Fruit fly (Drosophila melanogaster) whole organism, embryonic: ENCODE data around the gene mRpS23.

ENCODE experiments used
- Bdp1 ChIP-seq: fragments of 200-800 bp; sonication (Bioruptor generic); optimal IDR thresholded peaks from 3 replicates; lab custom pipeline; 2016; ENCODE audit warnings: missing biosample characterization, missing genetic modification characterization
- CG10274 ChIP-seq: fragments of 200-800 bp; sonication (Bioruptor generic); optimal IDR thresholded peaks from 3 replicates; lab custom pipeline; 2017; ENCODE audit warnings: missing biosample characterization, mild to moderate bottlenecking, missing genetic modification characterization
- CG10321 ChIP-seq: fragments of 200-800 bp; sonication (Bioruptor generic); IDR thresholded peaks from 2 replicates; pipeline ENCODE4 v1.3.6; 2022; ENCODE audit warnings: missing biosample characterization, missing genetic modification characterization
- CG11093 ChIP-seq: fragments of 200-800 bp; sonication (Bioruptor generic); IDR thresholded peaks from 3 replicates; pipeline ENCODE4 v1.3.6; 2022; ENCODE audit warnings: missing biosample characterization, missing genetic modification characterization
- CG12071 ChIP-seq: fragments of 200-800 bp; sonication (Bioruptor generic); optimal IDR thresholded peaks from 3 replicates; lab custom pipeline; 2018; ENCODE audit warnings: missing biosample characterization, mild to moderate bottlenecking, missing genetic modification characterization
- CG1233 ChIP-seq: fragments of 200-800 bp; sonication (Bioruptor generic); optimal IDR thresholded peaks from 4 replicates; lab custom pipeline; 2018; ENCODE audit warnings: missing biosample characterization, mild to moderate bottlenecking, missing genetic modification characterization
- CG13287 ChIP-seq: fragments of 200-800 bp; sonication (Bioruptor generic); IDR thresholded peaks from 2 replicates; pipeline ENCODE4 v1.3.6; 2022; ENCODE audit warnings: missing biosample characterization, missing genetic modification characterization; ENCODE audit not compliant: partially characterized antibody
- CG14860 ChIP-seq: fragments of 200-800 bp; sonication (Bioruptor generic); IDR thresholded peaks from 3 replicates; pipeline ENCODE4 v1.3.6; 2022; ENCODE audit warnings: missing biosample characterization, missing genetic modification characterization; ENCODE audit not compliant: partially characterized antibody
- CG16779 ChIP-seq: fragments of 200-800 bp; sonication (Bioruptor generic); IDR thresholded peaks from 2 replicates; pipeline ENCODE4 v1.3.6; 2022; ENCODE audit warnings: missing biosample characterization, missing genetic modification characterization
- CG16863 ChIP-seq: fragments of 200-800 bp; sonication (Bioruptor generic); optimal IDR thresholded peaks from 3 replicates; lab custom pipeline; 2016; ENCODE audit warnings: missing biosample characterization, missing genetic modification characterization
- CG1792 ChIP-seq: fragments of 200-800 bp; sonication (Bioruptor generic); optimal IDR thresholded peaks from 2 replicates; lab custom pipeline; 2016; ENCODE audit warnings: missing biosample characterization, missing genetic modification characterization
- CG18764 ChIP-seq: fragments of 200-800 bp; sonication (Bioruptor generic); optimal IDR thresholded peaks from 3 replicates; lab custom pipeline; 2016; ENCODE audit warnings: missing biosample characterization, missing genetic modification characterization
- CG2120 ChIP-seq: fragments of 200-800 bp; sonication (Bioruptor generic); optimal IDR thresholded peaks from 3 replicates; lab custom pipeline; 2016; ENCODE audit warnings: missing biosample characterization, missing genetic modification characterization
- CG2678 ChIP-seq: fragments of 200-800 bp; sonication (Bioruptor generic); optimal IDR thresholded peaks from 3 replicates; lab custom pipeline; 2019; ENCODE audit warnings: missing biosample characterization, mild to moderate bottlenecking, missing genetic modification characterization, moderate library complexity
- CG34224 ChIP-seq: fragments of 200-800 bp; sonication (Bioruptor generic); IDR thresholded peaks from 3 replicates; pipeline ENCODE4 v1.3.6; 2022; ENCODE audit warnings: missing biosample characterization, missing genetic modification characterization; ENCODE audit not compliant: partially characterized antibody
- CG3726 ChIP-seq: fragments of 200-800 bp; sonication (Bioruptor generic); IDR thresholded peaks from 3 replicates; pipeline ENCODE4, ENCODE4 v1.3.6; 2022; ENCODE audit warnings: missing biosample characterization, missing genetic modification characterization
- CG4282 ChIP-seq: fragments of 200-800 bp; sonication (Bioruptor generic); optimal IDR thresholded peaks from 2 replicates; lab custom pipeline; 2016; ENCODE audit warnings: missing biosample characterization, missing genetic modification characterization
- CG5180 ChIP-seq: fragments of 200-800 bp; sonication (Bioruptor generic); optimal IDR thresholded peaks from 3 replicates; lab custom pipeline; 2017; ENCODE audit warnings: missing biosample characterization, missing genetic modification characterization, mild to moderate bottlenecking, moderate library complexity, missing genetic modification reagents
- CG7963 ChIP-seq: fragments of 200-800 bp; sonication (Bioruptor generic); IDR thresholded peaks from 3 replicates; pipeline ENCODE4 v1.3.6; 2022; ENCODE audit warnings: missing biosample characterization, missing genetic modification characterization; ENCODE audit not compliant: partially characterized antibody
- CrebB ChIP-seq: fragments of 200-800 bp; sonication (Bioruptor generic); optimal IDR thresholded peaks from 3 replicates; lab custom pipeline; 2018; ENCODE audit warnings: missing biosample characterization, mild to moderate bottlenecking, missing genetic modification characterization
- Elba2 ChIP-seq: fragments of 200-800 bp; sonication (Bioruptor generic); optimal IDR thresholded peaks from 3 replicates; lab custom pipeline; 2016; ENCODE audit warnings: missing biosample characterization, missing genetic modification characterization
- Lhr ChIP-seq: fragments of 200-800 bp; sonication (Bioruptor generic); optimal IDR thresholded peaks from 3 replicates; lab custom pipeline; 2017; ENCODE audit warnings: mild to moderate bottlenecking, missing biosample characterization, missing genetic modification reagents, missing genetic modification characterization
- MBD-R2 ChIP-seq: fragments of 200-800 bp; sonication (Bioruptor generic); IDR thresholded peaks from 2 replicates; pipeline ENCODE4 v1.3.6; 2022; ENCODE audit warnings: missing biosample characterization, missing genetic modification characterization
- MESR4 ChIP-seq: fragments of 200-800 bp; sonication (Bioruptor generic); optimal IDR thresholded peaks from 2 replicates; lab custom pipeline; 2018; ENCODE audit warnings: missing biosample characterization, mild to moderate bottlenecking, missing genetic modification characterization, moderate library complexity
- Nf-YB ChIP-seq: fragments of 200-800 bp; sonication (Bioruptor generic); optimal IDR thresholded peaks from 3 replicates; lab custom pipeline; 2019; ENCODE audit warnings: missing biosample characterization, mild to moderate bottlenecking, missing genetic modification characterization, moderate library complexity
- Rfx ChIP-seq: fragments of 200-800 bp; sonication (Bioruptor generic); IDR thresholded peaks from 2 replicates; pipeline ENCODE4 v1.3.6; 2022; ENCODE audit warnings: missing biosample characterization, missing genetic modification characterization
- Sry-δ ChIP-seq: fragments of 200-800 bp; sonication (Bioruptor generic); optimal IDR thresholded peaks from 2 replicates; lab custom pipeline; 2016; ENCODE audit warnings: missing biosample characterization, missing genetic modification characterization
- Tbp ChIP-seq: fragments of >200 bp; optimal IDR thresholded peaks from 2 replicates; lab custom pipeline; 2018; ENCODE audit warnings: missing biosample characterization, missing genetic modification characterization
- ab ChIP-seq: fragments of 200-800 bp; sonication (Bioruptor generic); optimal IDR thresholded peaks from 2 replicates; lab custom pipeline; 2016; ENCODE audit warnings: missing biosample characterization, missing genetic modification characterization
- bcd ChIP-seq: fragments of 200-800 bp; sonication (Bioruptor generic); optimal IDR thresholded peaks from 2 replicates; lab custom pipeline; 2017; ENCODE audit warnings: missing biosample characterization, mild to moderate bottlenecking, missing genetic modification characterization
- crol ChIP-seq: fragments of 200-800 bp; sonication (Bioruptor generic); IDR thresholded peaks from 2 replicates; pipeline ENCODE4 v1.3.6; 2022; ENCODE audit warnings: missing biosample characterization, missing genetic modification characterization
- crp ChIP-seq, 2 experiments: fragments of 200-800 bp; sonication (Bioruptor generic); optimal IDR thresholded peaks; 2 replicates in 1 of 2; 3 replicates in 1 of 2; lab custom pipeline; 2017; ENCODE audit warnings: missing biosample characterization in 2 of 2, missing genetic modification characterization in 2 of 2, mild to moderate bottlenecking in 1 of 2, moderate library complexity in 1 of 2
- cwo ChIP-seq: fragments of 200-800 bp; sonication (Bioruptor generic); optimal IDR thresholded peaks from 3 replicates; lab custom pipeline; 2017; ENCODE audit warnings: missing biosample characterization, missing genetic modification characterization, mild to moderate bottlenecking, moderate library complexity, missing genetic modification reagents
- dan ChIP-seq: fragments of 200-800 bp; sonication (Bioruptor generic); IDR thresholded peaks from 2 replicates; pipeline ENCODE4 v1.3.6; 2022; ENCODE audit warnings: missing biosample characterization, missing genetic modification characterization
- disco-r ChIP-seq: fragments of 200-800 bp; sonication (Bioruptor generic); optimal IDR thresholded peaks from 2 replicates; lab custom pipeline; 2016; ENCODE audit warnings: missing biosample characterization, missing genetic modification characterization
- dmrt99B ChIP-seq: fragments of 200-800 bp; sonication (Bioruptor generic); optimal IDR thresholded peaks from 2 replicates; lab custom pipeline; 2018; ENCODE audit warnings: missing biosample characterization, mild to moderate bottlenecking, missing genetic modification characterization, moderate library complexity
- emc ChIP-seq: fragments of 200-800 bp; sonication (Bioruptor generic); optimal IDR thresholded peaks from 2 replicates; lab custom pipeline; 2016; ENCODE audit warnings: missing biosample characterization, missing genetic modification characterization
- eyg ChIP-seq: fragments of 200-800 bp; sonication (Bioruptor generic); optimal IDR thresholded peaks from 3 replicates; lab custom pipeline; 2016; ENCODE audit warnings: missing biosample characterization, missing genetic modification characterization
- fd3F ChIP-seq: fragments of 200-800 bp; sonication (Bioruptor generic); optimal IDR thresholded peaks from 2 replicates; lab custom pipeline; 2018; ENCODE audit warnings: missing biosample characterization, mild to moderate bottlenecking, missing genetic modification characterization, moderate library complexity
- fru ChIP-seq: fragments of >200 bp; optimal IDR thresholded peaks from 2 replicates; lab custom pipeline; 2017
- fu2 ChIP-seq: fragments of 200-800 bp; sonication (Bioruptor generic); optimal IDR thresholded peaks from 2 replicates; lab custom pipeline; 2016; ENCODE audit warnings: missing biosample characterization, missing genetic modification characterization
- gem ChIP-seq: fragments of 200-800 bp; sonication (Bioruptor generic); optimal IDR thresholded peaks from 2 replicates; lab custom pipeline; 2019; ENCODE audit warnings: missing biosample characterization, mild to moderate bottlenecking, missing genetic modification characterization, moderate library complexity
- gro ChIP-seq: fragments of 200-800 bp; sonication (Bioruptor generic); optimal IDR thresholded peaks from 2 replicates; lab custom pipeline; 2016; ENCODE audit warnings: missing biosample characterization, missing genetic modification characterization
- lab ChIP-seq: fragments of 200-800 bp; sonication (Bioruptor generic); optimal IDR thresholded peaks from 3 replicates; lab custom pipeline; 2017; ENCODE audit warnings: missing biosample characterization, missing genetic modification characterization, mild to moderate bottlenecking, moderate library complexity, missing genetic modification reagents
- mld ChIP-seq: fragments of 200-800 bp; sonication (Bioruptor generic); IDR thresholded peaks from 3 replicates; pipeline ENCODE4 v1.3.6; 2022; ENCODE audit warnings: missing biosample characterization, missing genetic modification characterization; ENCODE audit not compliant: partially characterized antibody
- psq ChIP-seq: fragments of 200-800 bp; sonication (Bioruptor generic); optimal IDR thresholded peaks from 2 replicates; lab custom pipeline; 2017; ENCODE audit warnings: missing biosample characterization, missing genetic modification characterization
- sc ChIP-seq, 3 experiments: fragments of >200 bp in 2 of 3; fragments of 200-800 bp in 1 of 3; sonication (Bioruptor generic) in 1 of 3; optimal IDR thresholded peaks; 2 replicates in 2 of 3; 3 replicates in 1 of 3; lab custom pipeline; 2017; ENCODE audit warnings: mild to moderate bottlenecking in 1 of 3, missing biosample characterization in 1 of 3, missing genetic modification characterization in 1 of 3, missing genetic modification reagents in 1 of 3
- sens ChIP-seq: fragments of 200-800 bp; sonication (Bioruptor generic); peaks from one replicate; lab custom pipeline; 2016; ENCODE audit warnings: missing biosample characterization, missing genetic modification characterization
- seq ChIP-seq: fragments of 200-800 bp; sonication (Bioruptor generic); IDR thresholded peaks from 2 replicates; pipeline ENCODE4 v1.3.6; 2022; ENCODE audit warnings: missing biosample characterization, missing genetic modification characterization
- tin ChIP-seq: fragments of 200-800 bp; sonication (Bioruptor generic); optimal IDR thresholded peaks from 3 replicates; lab custom pipeline; 2016; ENCODE audit warnings: missing biosample characterization, missing genetic modification characterization
- wor ChIP-seq: fragments of 200-800 bp; sonication (Bioruptor generic); IDR thresholded peaks from 2 replicates; pipeline ENCODE4 v1.3.6; 2022; ENCODE audit warnings: missing biosample characterization, missing genetic modification characterization

mRpS23 gene

dm6 chr2L:13881939-13882338, 47.1 kb upstream of the mRpS23 start (continued):
- peak; percentile 8 for TF ChIP-seq bcd
- TF ChIP-seq CG1792 (GFP tag; lab: Kevin White, UChicago) = no peak
- TF ChIP-seq gem (tag; lab: Kevin White, UChicago) = peak; percentile 11
- TF ChIP-seq emc = no peak
- TF ChIP-seq CG16779 (GFP tag; lab: Robert Waterston, UW) = no peak
- TF ChIP-seq sc (optimal IDR thresholded peaks at IDR 0.05; lab: Kevin White, UChicago) = no peak
- no peak for TF ChIP-seq sc (GFP tag; optimal IDR thresholded peaks at IDR 0.05; lab: Kevin White, UChicago)
- no peak for TF ChIP-seq seq (GFP tag; lab: Robert Waterston, UW)
- no peak for TF ChIP-seq CrebB (tag; lab: Kevin White, UChicago)
- TF ChIP-seq ab (GFP tag; lab: Kevin White, UChicago) = no peak
- peak; percentile 54 for TF ChIP-seq CG2678 (tag; lab: Kevin White, UChicago)
- no peak for TF ChIP-seq CG13287
- no peak for TF ChIP-seq CG16863 (GFP tag; lab: Kevin White, UChicago)
- no peak for TF ChIP-seq fu2 (GFP tag; lab: Kevin White, UChicago)
- no peak for TF ChIP-seq wor (GFP tag; lab: Robert Waterston, UW)
- TF ChIP-seq gro (GFP tag; lab: Kevin White, UChicago) = peak; percentile 55
- peak; percentile 16 for TF ChIP-seq cwo (GFP tag; lab: Kevin White, UChicago)
- TF ChIP-seq CG3726 (GFP tag; lab: Robert Waterston, UW) = no peak
- TF ChIP-seq Rfx (GFP tag; lab: Robert Waterston, UW) = peak; percentile 34; the same call in 1 of the 2 replicates
- TF ChIP-seq dmrt99B (tag; lab: Kevin White, UChicago) = no peak
- no peak for TF ChIP-seq CG7963 (GFP tag; lab: Robert Waterston, UW)
- TF ChIP-seq dan (GFP tag; lab: Robert Waterston, UW) = no peak
- TF ChIP-seq Elba2 = no peak
- TF ChIP-seq fru (lab: Kevin White, UChicago) = no peak
- no peak for TF ChIP-seq CG12071 (GFP tag; lab: Kevin White, UChicago)
- TF ChIP-seq CG5180 = no peak
- no peak for TF ChIP-seq CG18764 (GFP tag; lab: Kevin White, UChicago)
- no peak for TF ChIP-seq tin (GFP tag; lab: Kevin White, UChicago)
- peak; percentile 52 for TF ChIP-seq fd3F (GFP tag; lab: Kevin White, UChicago)
- no peak for TF ChIP-seq crp (GFP tag; optimal IDR thresholded peaks at IDR 0.05; lab: Kevin White, UChicago)
- no peak for TF ChIP-seq Sry-δ (GFP tag; lab: Kevin White, UChicago)
- TF ChIP-seq psq = no peak
- no peak for TF ChIP-seq mld
- no peak for TF ChIP-seq crol
- TF ChIP-seq lab (GFP tag; lab: Kevin White, UChicago) = peak; percentile 80
- TF ChIP-seq CG10274 (GFP tag; lab: Kevin White, UChicago) = no peak
- no peak for TF ChIP-seq Lhr (GFP tag; lab: Kevin White, UChicago)
- no peak for TF ChIP-seq CG10321
- TF ChIP-seq Nf-YB (GFP tag; lab: Kevin White, UChicago) = no peak
- TF ChIP-seq Tbp (GFP tag; lab: Kevin White, UChicago) = no peak
- peak; percentile 25 for TF ChIP-seq eyg
- no peak for TF ChIP-seq CG11093 (GFP tag; lab: Robert Waterston, UW)
- no peak for TF ChIP-seq CG34224
- TF ChIP-seq sens (GFP tag; lab: Kevin White, UChicago) = peak; percentile 55
- TF ChIP-seq CG14860 (GFP tag; lab: Robert Waterston, UW) = no peak
- peak; percentile 42 for TF ChIP-seq disco-r (GFP tag; lab: Kevin White, UChicago)
- TF ChIP-seq MESR4 (GFP tag; lab: Kevin White, UChicago) = no peak
- peak; percentile 72 for TF ChIP-seq CG2120
- peak; percentile 9 for TF ChIP-seq CG1233 (GFP tag; lab: Kevin White, UChicago)
- TF ChIP-seq Bdp1 = no peak
- TF ChIP-seq MBD-R2 (GFP tag; lab: Robert Waterston, UW) = no peak
- no peak for TF ChIP-seq CG4282 (GFP tag; lab: Kevin White, UChicago)
